Worm (Caenorhabditis elegans) whole organism, L1 larva: ENCODE results near the gene F56D5.3.

Experiments used
- elt-3 ChIP-seq, 6 experiments: fragments of 150-350 bp in 1 of 6; sonication (generic microtip); optimal IDR thresholded peaks; 2 replicates each; lab custom pipeline; 2017 to 2018; ENCODE audit warnings: missing biosample characterization in 6 of 6, missing genetic modification characterization in 6 of 6, inconsistent platforms in 1 of 6
- lin-13 ChIP-seq: fragments of 150-350 bp; optimal IDR thresholded peaks from 2 replicates; lab custom pipeline; 2014; ENCODE audit warnings: missing biosample characterization, missing genetic modification reagents, missing genetic modification characterization
- lsy-2 ChIP-seq, 2 experiments: fragments of 150-350 bp; optimal IDR thresholded peaks; 2 replicates each; lab custom pipeline; 2014; ENCODE audit warnings: missing biosample characterization in 2 of 2, missing genetic modification characterization in 2 of 2
- zag-1 ChIP-seq: fragments of 150-350 bp; optimal IDR thresholded peaks from 2 replicates; lab custom pipeline; 2014; ENCODE audit warnings: missing biosample characterization, missing genetic modification characterization

- peak; percentile 17 to 75 for TF ChIP-seq lsy-2 (tag; optimal IDR thresholded peaks at IDR 0.05; lab: Kevin White, UChicago)
- no peak for TF ChIP-seq zag-1 (tag; lab: Kevin White, UChicago)
- TF ChIP-seq elt-3 (tag; optimal IDR thresholded peaks at IDR 0.05; lab: Kevin White, UChicago), result no peak
- no peak for TF ChIP-seq lin-13 (GFP tag; lab: Kevin White, UChicago)
Observed at ce11 chrIV:9447209-9447608, 49.8 kb downstream of the F56D5.3 start, which contains the start of gene hsp-12.6.
